Fruit fly (Drosophila melanogaster) whole organism, prepupa: ENCODE results near the gene eEF1alpha2.

Source experiments
- Blimp-1 ChIP-seq: fragments of 200-800 bp; sonication (Bioruptor generic); optimal IDR thresholded peaks from 3 replicates; lab custom pipeline; 2017; ENCODE audit warnings: missing biosample characterization, missing genetic modification characterization, mild to moderate bottlenecking, moderate library complexity, missing genetic modification reagents
- CG10631 ChIP-seq: fragments of 200-800 bp; sonication (Bioruptor generic); optimal IDR thresholded peaks from 2 replicates; lab custom pipeline; 2016; ENCODE audit warnings: missing biosample characterization, missing genetic modification characterization
- CG10669 ChIP-seq: fragments of 200-800 bp; sonication (Bioruptor generic); optimal IDR thresholded peaks from 3 replicates; lab custom pipeline; 2018; ENCODE audit warnings: missing biosample characterization, mild to moderate bottlenecking, missing genetic modification characterization, moderate library complexity
- CG11294 ChIP-seq: fragments of 200-800 bp; sonication (Bioruptor generic); IDR thresholded peaks from 2 replicates; pipeline ENCODE4 v1.3.6; 2022; ENCODE audit warnings: missing biosample characterization, missing genetic modification characterization
- CG11762 ChIP-seq: fragments of 200-800 bp; sonication (Bioruptor generic); optimal IDR thresholded peaks from 3 replicates; lab custom pipeline; 2016; ENCODE audit warnings: missing biosample characterization, missing genetic modification characterization; ENCODE audit not compliant: insufficient read depth
- CG16779 ChIP-seq: fragments of 200-800 bp; sonication (Bioruptor generic); optimal IDR thresholded peaks from 3 replicates; lab custom pipeline; 2017; ENCODE audit warnings: missing biosample characterization, mild to moderate bottlenecking, missing genetic modification characterization
- CG3032 ChIP-seq: fragments of 200-800 bp; optimal IDR thresholded peaks from 2 replicates; lab custom pipeline; 2019; ENCODE audit warnings: missing biosample characterization, mild to moderate bottlenecking, missing genetic modification characterization, moderate library complexity
- CG32006 ChIP-seq: fragments of 200-800 bp; sonication (Bioruptor generic); optimal IDR thresholded peaks from 3 replicates; lab custom pipeline; 2017; ENCODE audit warnings: missing biosample characterization, mild to moderate bottlenecking, missing genetic modification characterization
- CG4318 ChIP-seq: fragments of 200-800 bp; sonication (Bioruptor generic); optimal IDR thresholded peaks from 3 replicates; lab custom pipeline; 2017; ENCODE audit warnings: missing biosample characterization, mild to moderate bottlenecking, missing genetic modification characterization
- CG6163 ChIP-seq: fragments of 200-800 bp; sonication (Bioruptor generic); IDR thresholded peaks from 3 replicates; pipeline ENCODE4 v1.3.6; 2022; ENCODE audit warnings: missing biosample characterization, missing genetic modification characterization
- CG6808 ChIP-seq: fragments of 200-800 bp; sonication (Bioruptor generic); optimal IDR thresholded peaks from 3 replicates; lab custom pipeline; 2017; ENCODE audit warnings: missing biosample characterization, missing genetic modification characterization, mild to moderate bottlenecking, moderate library complexity, missing genetic modification reagents
- CG8119 ChIP-seq: fragments of 200-800 bp; sonication (Bioruptor generic); IDR thresholded peaks from 3 replicates; pipeline ENCODE4 v1.3.6; 2022; ENCODE audit warnings: missing biosample characterization, missing genetic modification characterization
- CG8319 ChIP-seq: fragments of 200-800 bp; sonication (Bioruptor generic); optimal IDR thresholded peaks from 3 replicates; lab custom pipeline; 2016; ENCODE audit warnings: missing biosample characterization, missing genetic modification characterization
- CG8632 ChIP-seq: fragments of 200-800 bp; sonication (Bioruptor generic); optimal IDR thresholded peaks from 3 replicates; lab custom pipeline; 2016; ENCODE audit warnings: missing biosample characterization, missing genetic modification characterization
- Eip78C ChIP-seq: fragments of 200-800 bp; sonication (Bioruptor generic); peaks from one replicate; lab custom pipeline; 2016; ENCODE audit warnings: missing biosample characterization, missing genetic modification characterization
- Eip93F ChIP-seq: fragments of 200-800 bp; sonication (Bioruptor generic); optimal IDR thresholded peaks from 2 replicates; lab custom pipeline; 2016; ENCODE audit warnings: missing biosample characterization, mild to moderate bottlenecking, missing genetic modification characterization
- Ets21C ChIP-seq: fragments of 200-800 bp; sonication (Bioruptor generic); optimal IDR thresholded peaks from 3 replicates; lab custom pipeline; 2016; ENCODE audit warnings: missing biosample characterization, missing genetic modification characterization
- Ets96B ChIP-seq: fragments of 200-800 bp; optimal IDR thresholded peaks from 2 replicates; lab custom pipeline; 2019; ENCODE audit warnings: missing biosample characterization, mild to moderate bottlenecking, missing genetic modification characterization, moderate library complexity
- Gug ChIP-seq: fragments of 200-800 bp; sonication (Bioruptor generic); IDR thresholded peaks from 2 replicates; pipeline ENCODE4 v1.3.6; 2022; ENCODE audit warnings: missing biosample characterization, missing genetic modification characterization
- Hr39 ChIP-seq: fragments of 200-800 bp; sonication (Bioruptor generic); optimal IDR thresholded peaks from 2 replicates; lab custom pipeline; 2016; ENCODE audit warnings: missing biosample characterization, missing genetic modification characterization
- Hr4 ChIP-seq: fragments of 200-800 bp; sonication (Bioruptor generic); optimal IDR thresholded peaks from 3 replicates; lab custom pipeline; 2016; ENCODE audit warnings: missing biosample characterization, missing genetic modification characterization
- Lpt ChIP-seq: fragments of 200-800 bp; sonication (Bioruptor generic); optimal IDR thresholded peaks from 3 replicates; lab custom pipeline; 2016; ENCODE audit warnings: missing biosample characterization, missing genetic modification characterization
- Met ChIP-seq: fragments of 200-800 bp; sonication (Bioruptor generic); optimal IDR thresholded peaks from 3 replicates; lab custom pipeline; 2016; ENCODE audit warnings: missing biosample characterization, missing genetic modification characterization
- Sox14 ChIP-seq: fragments of 200-800 bp; sonication (Bioruptor generic); optimal IDR thresholded peaks from 3 replicates; lab custom pipeline; 2016; ENCODE audit warnings: missing biosample characterization, missing genetic modification characterization
- Sox15 ChIP-seq: fragments of 200-800 bp; sonication (Bioruptor generic); optimal IDR thresholded peaks from 3 replicates; lab custom pipeline; 2016; ENCODE audit warnings: missing biosample characterization, missing genetic modification characterization
- achi ChIP-seq: fragments of 200-800 bp; sonication (Bioruptor generic); optimal IDR thresholded peaks from 3 replicates; lab custom pipeline; 2016; ENCODE audit warnings: missing biosample characterization, missing genetic modification characterization
- acj6 ChIP-seq: fragments of 200-800 bp; sonication (Bioruptor generic); optimal IDR thresholded peaks from 3 replicates; lab custom pipeline; 2016; ENCODE audit warnings: missing biosample characterization, missing genetic modification characterization
- cyc ChIP-seq: fragments of 200-800 bp; sonication (Bioruptor generic); optimal IDR thresholded peaks from 3 replicates; lab custom pipeline; 2016; ENCODE audit warnings: missing biosample characterization, missing genetic modification characterization
- dac ChIP-seq: fragments of 200-800 bp; sonication (Bioruptor generic); optimal IDR thresholded peaks from 2 replicates; lab custom pipeline; 2017; ENCODE audit warnings: missing biosample characterization, mild to moderate bottlenecking, missing genetic modification characterization
- eg ChIP-seq: fragments of 200-800 bp; sonication (Bioruptor generic); IDR thresholded peaks from 3 replicates; pipeline ENCODE4 v1.3.6; 2022; ENCODE audit warnings: missing biosample characterization, missing genetic modification characterization
- esn ChIP-seq: fragments of 200-800 bp; sonication (Bioruptor generic); optimal IDR thresholded peaks from 2 replicates; lab custom pipeline; 2016; ENCODE audit warnings: missing biosample characterization, mild to moderate bottlenecking, missing genetic modification characterization, moderate library complexity
- fd59A ChIP-seq: fragments of 200-800 bp; sonication (Bioruptor generic); optimal IDR thresholded peaks from 2 replicates; lab custom pipeline; 2017; ENCODE audit warnings: missing biosample characterization, mild to moderate bottlenecking, missing genetic modification characterization, missing genetic modification reagents
- fkh ChIP-seq: fragments of 200-800 bp; sonication (Bioruptor generic); optimal IDR thresholded peaks from 3 replicates; lab custom pipeline; 2017; ENCODE audit warnings: missing biosample characterization, mild to moderate bottlenecking, missing genetic modification characterization, moderate library complexity
- lz ChIP-seq: fragments of 200-800 bp; sonication (Bioruptor generic); optimal IDR thresholded peaks from 3 replicates; lab custom pipeline; 2016; ENCODE audit warnings: missing biosample characterization, missing genetic modification characterization
- salr ChIP-seq, 2 experiments: fragments of 200-800 bp; sonication (Bioruptor generic); optimal IDR thresholded peaks; 3 replicates each; lab custom pipeline; 2016 to 2018; ENCODE audit warnings: missing biosample characterization in 2 of 2, missing genetic modification characterization in 2 of 2, mild to moderate bottlenecking in 1 of 2
- spab ChIP-seq: fragments of 200-800 bp; sonication (Bioruptor generic); optimal IDR thresholded peaks from 2 replicates; lab custom pipeline; 2017; ENCODE audit warnings: missing biosample characterization, mild to moderate bottlenecking, missing genetic modification characterization, missing genetic modification reagents
- ss ChIP-seq, 2 experiments: fragments of 200-800 bp; sonication (Bioruptor generic); optimal IDR thresholded peaks; 2 replicates in 1 of 2; 3 replicates in 1 of 2; lab custom pipeline; 2017 to 2018; ENCODE audit warnings: mild to moderate bottlenecking in 2 of 2, missing biosample characterization in 2 of 2, missing genetic modification characterization in 2 of 2, moderate library complexity in 1 of 2
- svp ChIP-seq: fragments of 200-800 bp; sonication (Bioruptor generic); peaks from one replicate; lab custom pipeline; 2016; ENCODE audit warnings: missing biosample characterization, missing genetic modification characterization
- topi ChIP-seq: fragments of 200-800 bp; sonication (Bioruptor generic); optimal IDR thresholded peaks from 3 replicates; lab custom pipeline; 2016; ENCODE audit warnings: missing biosample characterization, missing genetic modification characterization

The eEF1alpha2 gene

dm6 chr3R:31701934-31702333 lies 36.3 kb upstream of the eEF1alpha2 start (continued):
- TF ChIP-seq salr (GFP tag; optimal IDR thresholded peaks at IDR 0.05; lab: Kevin White, UChicago), result no peak
- TF ChIP-seq Lpt (GFP tag; lab: Kevin White, UChicago), result no peak
- TF ChIP-seq topi (GFP tag; lab: Kevin White, UChicago), result no peak
- TF ChIP-seq cyc, result no peak
- TF ChIP-seq eg (GFP tag; lab: Robert Waterston, UW), result no peak
- TF ChIP-seq CG11294 (GFP tag; lab: Robert Waterston, UW), result no peak
- no peak for TF ChIP-seq Hr4 (GFP tag; lab: Kevin White, UChicago)
- no peak for TF ChIP-seq achi (GFP tag; lab: Kevin White, UChicago)
- no peak for TF ChIP-seq lz (GFP tag; lab: Kevin White, UChicago)
- no peak for TF ChIP-seq Sox15 (GFP tag; lab: Kevin White, UChicago)
- no peak for TF ChIP-seq Hr39
- no peak for TF ChIP-seq fkh (GFP tag; lab: Kevin White, UChicago)
- no peak for TF ChIP-seq Ets21C (GFP tag; lab: Kevin White, UChicago)
- TF ChIP-seq dac (GFP tag; lab: Kevin White, UChicago), result no peak
- no peak for TF ChIP-seq CG8319 (GFP tag; lab: Kevin White, UChicago)
- no peak for TF ChIP-seq Sox14 (GFP tag; lab: Kevin White, UChicago)
- no peak for TF ChIP-seq fd59A (GFP tag; lab: Kevin White, UChicago)
- TF ChIP-seq acj6 (GFP tag; lab: Kevin White, UChicago), result no peak
- no peak for TF ChIP-seq Eip93F
- peak; percentile 40 to 53 for TF ChIP-seq ss (GFP tag; optimal IDR thresholded peaks at IDR 0.05; lab: Kevin White, UChicago)
- TF ChIP-seq CG16779 (tag; lab: Kevin White, UChicago), result no peak

dm6 chr3R:31703370-31703769 lies 34.9 kb upstream of the eEF1alpha2 start:
- no peak for TF ChIP-seq CG10669 (GFP tag; lab: Kevin White, UChicago)
- no peak for TF ChIP-seq CG4318 (GFP tag; lab: Kevin White, UChicago)
- no peak for TF ChIP-seq salr (GFP tag; optimal IDR thresholded peaks at IDR 0.05; lab: Kevin White, UChicago)
- no peak for TF ChIP-seq topi (GFP tag; lab: Kevin White, UChicago)
- no peak for TF ChIP-seq CG6163 (GFP tag; lab: Robert Waterston, UW)
- TF ChIP-seq CG32006, result no peak
- TF ChIP-seq Gug (GFP tag; lab: Robert Waterston, UW), result no peak
- TF ChIP-seq CG3032 (tag; lab: Kevin White, UChicago), result peak; percentile 18
- TF ChIP-seq esn (GFP tag; lab: Kevin White, UChicago), result no peak
- peak; percentile 8 for TF ChIP-seq Ets96B (tag; lab: Kevin White, UChicago)
- TF ChIP-seq Ets21C (GFP tag; lab: Kevin White, UChicago), result no peak
- no peak for TF ChIP-seq CG10631
- TF ChIP-seq Met (GFP tag; lab: Kevin White, UChicago), result no peak
- no peak for TF ChIP-seq CG6808 (GFP tag; lab: Kevin White, UChicago)
- peak; percentile 15 for TF ChIP-seq spab
- no peak for TF ChIP-seq CG8632
- no peak for TF ChIP-seq cyc
- no peak for TF ChIP-seq eg (GFP tag; lab: Robert Waterston, UW)
- no peak for TF ChIP-seq svp (GFP tag; lab: Kevin White, UChicago)
- TF ChIP-seq Hr4 (GFP tag; lab: Kevin White, UChicago), result no peak

dm6 chr3R:31704524-31705215 lies 33.6 kb upstream of the eEF1alpha2 start:
- no peak for TF ChIP-seq fd59A (GFP tag; lab: Kevin White, UChicago)
- peak; percentile 3 for TF ChIP-seq Ets96B (tag; lab: Kevin White, UChicago)
- TF ChIP-seq CG8119 (GFP tag; lab: Robert Waterston, UW), result 0 out of 3 replicates have a peak, but pooled peaks have one; percentile 33
- TF ChIP-seq lz (GFP tag; lab: Kevin White, UChicago), result no peak
- no peak for TF ChIP-seq CG11762 (GFP tag; lab: Kevin White, UChicago)
- no peak for TF ChIP-seq Blimp-1 (GFP tag; lab: Kevin White, UChicago)
- peak; percentile 36 for TF ChIP-seq Eip78C (GFP tag; lab: Kevin White, UChicago)
